Fruit fly (Drosophila melanogaster) S2 (cell line): ENCODE measurements around the gene boi.

Source experiments
- CG8478 ChIP-seq: fragments of >200 bp; optimal IDR thresholded peaks from 2 replicates; lab custom pipeline; 2018
- CTCF ChIP-seq, 2 experiments: fragments of >200 bp; optimal IDR thresholded peaks; 2 replicates each; lab custom pipeline; 2018

Gene boi

DNA sequence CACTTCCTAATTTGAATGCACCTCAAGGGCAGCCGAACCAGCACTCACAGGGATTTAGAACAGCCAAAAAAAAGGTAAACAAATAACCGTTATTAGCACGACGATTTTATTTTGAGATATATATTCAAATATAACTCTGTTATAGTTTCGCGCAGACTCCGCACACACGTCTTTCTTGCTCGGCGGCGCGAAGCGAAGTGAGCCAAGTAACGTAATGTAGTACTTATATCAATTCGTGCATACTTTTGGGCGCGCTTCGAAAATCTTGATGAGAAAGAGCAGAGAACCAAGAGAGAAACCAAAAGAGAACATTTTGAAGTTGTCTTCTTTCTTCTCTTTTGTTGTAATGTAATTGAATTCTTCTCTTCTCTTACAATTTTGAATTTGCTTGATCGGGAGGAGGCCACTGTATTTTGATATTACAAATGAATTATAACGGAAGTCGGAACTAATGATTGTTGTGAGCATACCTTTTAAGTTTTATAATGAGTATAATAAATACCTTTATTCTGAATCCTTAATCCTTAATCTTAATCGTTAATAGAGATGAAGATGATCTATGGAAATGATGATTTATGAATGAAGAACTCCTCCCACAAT lies at the start of gene boi:
Gene boi, minus strand, starts transcription at position 201 of the 600 bp plus-strand sequence.
- TF ChIP-seq CTCF (optimal IDR thresholded peaks at IDR 0.05; lab: Kevin White, UChicago) = no peak

DNA sequence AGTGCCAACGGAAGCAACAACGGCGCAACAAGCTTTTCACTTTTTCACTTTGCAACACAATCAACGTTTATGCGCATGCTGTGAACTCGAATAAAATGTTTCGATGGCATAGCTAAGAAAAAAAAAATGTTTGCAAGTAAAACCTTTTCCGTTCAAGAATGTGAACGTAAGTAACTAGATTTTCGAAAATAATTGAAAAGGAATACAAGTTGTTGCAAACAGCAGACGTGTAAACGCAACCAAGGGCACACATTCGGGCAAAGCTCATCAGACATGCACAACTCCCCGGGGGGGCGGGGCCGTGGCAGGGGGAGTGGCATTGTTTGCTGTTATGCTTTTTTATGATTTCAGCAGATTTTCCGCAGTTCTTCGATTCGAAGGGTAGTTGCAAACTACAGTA lies 48.5 kb upstream of the boi start:
- TF ChIP-seq CG8478 (lab: Kevin White, UChicago) (no peak), CTCF (optimal IDR thresholded peaks at IDR 0.05; lab: Kevin White, UChicago) (no peak)

DNA sequence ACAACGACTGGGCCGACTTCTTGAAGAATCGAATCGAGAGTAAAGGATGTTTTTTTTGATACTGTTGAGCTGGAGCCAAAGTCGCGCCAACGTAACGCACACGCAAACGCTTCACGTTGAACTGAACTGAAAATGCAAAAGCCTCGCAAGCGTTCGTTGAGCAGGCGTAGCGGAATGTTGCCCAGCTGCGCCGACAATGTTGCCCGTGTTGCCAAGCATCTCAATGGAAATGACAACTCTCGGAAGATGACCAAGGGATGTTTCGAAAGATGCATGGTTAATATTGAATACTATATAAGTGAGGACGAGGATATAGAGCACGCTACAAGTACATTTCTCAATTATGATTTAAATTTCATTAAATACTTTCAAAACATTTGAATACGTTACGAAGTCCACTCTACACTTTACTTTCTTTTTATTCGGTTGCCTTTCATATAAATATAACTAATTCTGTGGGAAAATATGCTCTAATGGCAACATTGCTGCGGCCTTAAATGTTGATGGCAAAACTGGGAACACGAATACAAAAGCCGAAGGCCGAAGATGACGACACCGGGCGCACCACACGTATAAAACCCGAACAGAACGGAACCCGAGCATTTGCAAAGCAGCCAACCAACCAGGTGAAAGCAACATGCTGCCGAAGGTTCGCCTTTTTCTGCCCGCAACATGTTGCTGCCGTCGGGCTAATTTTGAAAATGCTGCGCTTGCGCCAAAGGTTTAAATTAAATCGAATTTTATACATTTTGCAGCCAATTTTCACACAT lies 47.9 kb upstream of the boi start:
- no peak for TF ChIP-seq CG8478 (lab: Kevin White, UChicago)
- TF ChIP-seq CTCF (optimal IDR thresholded peaks at IDR 0.05; lab: Kevin White, UChicago) = no peak

DNA sequence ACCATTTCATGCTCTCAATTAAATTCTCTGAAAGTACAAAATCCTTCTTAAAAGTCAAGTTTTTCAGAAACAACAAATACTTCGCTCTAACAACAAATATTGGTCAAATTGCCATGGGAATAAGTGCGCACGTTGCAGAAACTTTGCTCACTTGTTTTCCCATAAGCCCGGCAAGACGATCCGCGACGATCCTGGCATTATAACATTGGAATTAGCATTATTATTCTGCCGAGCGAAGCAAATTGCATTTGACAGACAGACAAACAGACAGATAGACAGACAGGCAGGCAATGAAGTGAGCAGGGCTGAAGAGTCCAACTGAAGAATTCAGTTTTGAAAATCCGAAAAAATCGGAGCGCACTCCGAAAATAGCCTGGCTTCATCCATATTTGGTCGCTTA lies 46.4 kb upstream of the boi start:
- no peak for TF ChIP-seq CTCF (optimal IDR thresholded peaks at IDR 0.05; lab: Kevin White, UChicago)
- no peak for TF ChIP-seq CG8478 (lab: Kevin White, UChicago)

DNA sequence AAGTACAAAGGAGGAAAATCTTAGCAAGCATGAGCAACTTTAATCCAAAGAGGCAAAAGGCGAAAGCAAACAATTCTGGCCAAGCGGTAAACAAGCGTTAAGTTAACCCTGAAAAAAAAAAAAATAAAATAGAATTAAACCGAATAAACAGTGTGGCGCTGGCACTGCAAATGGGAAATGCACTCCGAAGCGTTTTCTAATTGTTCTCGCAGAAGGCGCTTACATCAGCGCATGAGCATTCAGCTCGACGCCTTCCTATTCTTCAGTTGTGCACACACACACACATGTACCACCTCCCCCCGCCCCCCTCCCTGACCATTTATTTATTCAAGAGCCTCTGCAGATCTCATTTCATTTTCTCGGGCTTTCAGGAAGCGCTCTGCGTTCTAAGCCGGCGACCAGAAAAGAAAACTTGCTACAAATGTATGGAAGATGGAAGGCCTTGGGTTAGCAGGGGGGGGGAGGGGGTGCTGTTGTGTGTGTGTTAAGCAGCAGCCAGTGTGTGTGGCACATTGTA lies 41.5 kb upstream of the boi start:
- TF ChIP-seq CG8478 (lab: Kevin White, UChicago) (no peak), CTCF (optimal IDR thresholded peaks at IDR 0.05; lab: Kevin White, UChicago) (no peak)

DNA sequence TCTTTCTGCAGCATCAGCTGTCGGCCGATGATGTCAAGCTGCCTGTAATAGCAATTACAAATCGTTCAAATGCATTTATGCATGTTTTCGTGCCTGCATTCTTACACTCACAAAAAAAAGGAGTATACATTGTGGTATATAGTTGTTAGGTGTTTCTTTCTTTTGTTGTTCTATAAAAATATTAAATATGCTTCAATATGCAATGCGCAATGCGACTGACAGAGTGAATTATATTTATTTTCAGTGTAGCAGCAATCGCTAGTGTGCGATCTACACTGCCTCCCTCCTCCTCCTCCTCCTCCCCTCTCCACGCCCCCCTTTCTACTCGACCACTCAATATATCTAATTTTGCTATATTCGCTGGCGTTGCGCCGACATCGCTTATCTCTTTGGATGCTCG lies 39.0 kb upstream of the boi start:
- TF ChIP-seq CG8478 (lab: Kevin White, UChicago) = no peak
- TF ChIP-seq CTCF (optimal IDR thresholded peaks at IDR 0.05; lab: Kevin White, UChicago) = no peak

DNA sequence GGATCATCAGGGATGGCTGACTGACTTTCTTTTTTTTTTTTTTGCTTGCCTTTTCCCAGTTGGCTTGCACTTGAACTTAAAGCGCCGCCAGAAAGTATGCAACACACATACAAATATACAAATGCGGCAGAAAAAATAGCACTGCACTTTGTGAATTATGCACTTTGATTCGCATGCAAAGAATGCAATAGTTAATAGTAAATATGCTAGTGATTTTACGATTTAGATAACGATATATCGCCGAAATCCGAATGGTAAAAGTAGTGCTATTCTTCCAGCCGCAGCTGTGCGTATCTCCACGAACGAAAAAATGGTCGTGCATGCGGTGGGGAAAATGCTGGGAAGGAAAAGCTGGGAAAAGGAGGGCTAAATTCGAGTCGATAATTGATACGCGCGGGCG lies 33.6 kb upstream of the boi start:
- TF ChIP-seq CG8478 (lab: Kevin White, UChicago) (no peak), CTCF (optimal IDR thresholded peaks at IDR 0.05; lab: Kevin White, UChicago) (no peak)

DNA sequence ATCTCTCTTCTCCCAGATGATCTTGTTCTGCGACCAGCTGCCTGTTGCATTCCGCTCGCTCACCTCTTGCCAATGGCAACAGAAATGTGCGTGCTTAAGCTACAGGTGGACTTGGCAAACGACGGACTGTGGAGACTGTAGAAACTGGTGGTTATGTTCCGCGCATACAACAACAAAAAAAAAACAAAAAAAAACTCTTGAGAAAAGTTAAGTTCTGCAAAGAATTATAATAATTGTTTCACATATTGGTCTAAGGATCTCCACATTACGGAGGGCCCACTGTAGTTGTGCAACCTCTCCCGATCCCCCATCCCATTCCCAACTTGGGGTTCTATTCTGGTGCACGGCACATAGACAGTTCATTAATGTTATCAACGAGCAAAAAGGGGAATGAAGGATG lies 1.3 kb downstream of the boi start:
- TF ChIP-seq CTCF (optimal IDR thresholded peaks at IDR 0.05; lab: Kevin White, UChicago) (no peak), CG8478 (lab: Kevin White, UChicago) (no peak)

DNA sequence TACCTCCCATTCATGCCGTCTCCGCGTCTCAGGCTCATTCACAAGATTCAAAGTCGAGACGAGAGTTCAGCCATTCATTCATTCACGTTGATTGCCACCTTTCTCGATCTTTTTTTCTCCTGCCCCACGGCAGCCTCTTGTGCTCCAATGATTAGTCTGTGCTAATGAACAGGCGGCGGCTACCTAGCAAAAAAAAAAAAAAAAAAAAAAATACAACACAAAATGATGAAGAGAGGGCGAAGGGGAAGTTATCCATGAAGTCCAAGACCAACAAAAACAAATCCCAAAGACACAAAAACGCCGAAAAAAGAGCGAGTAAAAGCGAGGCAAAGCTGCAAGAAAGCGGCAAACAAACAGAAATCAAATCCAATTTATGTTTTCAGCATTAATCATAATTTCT lies 2.9 kb downstream of the boi start:
- TF ChIP-seq CTCF (optimal IDR thresholded peaks at IDR 0.05; lab: Kevin White, UChicago) = no peak
- no peak for TF ChIP-seq CG8478 (lab: Kevin White, UChicago)

DNA sequence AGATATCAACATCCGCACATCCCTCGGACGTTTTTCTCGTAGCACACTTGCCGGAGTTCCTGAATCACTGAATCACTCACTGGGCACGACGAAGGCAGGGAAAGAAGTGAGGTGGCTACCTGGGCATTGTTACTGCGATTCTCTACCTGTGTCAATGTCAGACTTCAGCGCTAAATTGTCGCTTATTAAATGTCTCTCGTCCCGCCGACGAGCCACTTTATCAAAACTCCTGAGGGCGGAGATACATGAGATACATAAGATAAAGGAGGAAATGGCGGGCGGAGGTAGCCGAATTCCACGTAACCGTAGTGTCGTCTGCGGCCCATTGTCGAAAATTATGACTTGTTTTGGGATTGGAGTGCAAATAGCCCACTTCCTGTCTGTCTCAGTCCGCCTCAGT lies 4.2 kb downstream of the boi start:
- TF ChIP-seq CTCF (optimal IDR thresholded peaks at IDR 0.05; lab: Kevin White, UChicago) (no peak), CG8478 (lab: Kevin White, UChicago) (no peak)

DNA sequence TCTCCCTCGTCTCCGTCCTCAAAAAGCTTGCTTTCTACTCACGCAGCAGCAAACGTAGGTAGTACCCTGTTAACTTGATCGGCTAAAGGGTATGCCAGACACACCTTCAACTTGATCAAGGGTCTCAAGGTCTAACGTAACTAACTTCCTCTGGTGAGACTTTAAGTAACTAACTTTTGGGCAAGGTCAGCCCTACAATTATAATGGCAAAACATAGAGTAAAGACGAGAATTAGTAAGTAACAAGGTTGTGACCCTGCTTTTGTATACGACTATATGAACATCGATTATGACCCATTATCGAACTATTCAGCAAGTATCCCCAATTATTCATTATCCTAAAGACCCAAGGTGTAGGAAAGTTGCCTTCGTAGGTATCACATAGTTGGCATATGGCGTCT lies 5.7 kb downstream of the boi start:
- TF ChIP-seq CG8478 (lab: Kevin White, UChicago) = no peak
- no peak for TF ChIP-seq CTCF (optimal IDR thresholded peaks at IDR 0.05; lab: Kevin White, UChicago)

DNA sequence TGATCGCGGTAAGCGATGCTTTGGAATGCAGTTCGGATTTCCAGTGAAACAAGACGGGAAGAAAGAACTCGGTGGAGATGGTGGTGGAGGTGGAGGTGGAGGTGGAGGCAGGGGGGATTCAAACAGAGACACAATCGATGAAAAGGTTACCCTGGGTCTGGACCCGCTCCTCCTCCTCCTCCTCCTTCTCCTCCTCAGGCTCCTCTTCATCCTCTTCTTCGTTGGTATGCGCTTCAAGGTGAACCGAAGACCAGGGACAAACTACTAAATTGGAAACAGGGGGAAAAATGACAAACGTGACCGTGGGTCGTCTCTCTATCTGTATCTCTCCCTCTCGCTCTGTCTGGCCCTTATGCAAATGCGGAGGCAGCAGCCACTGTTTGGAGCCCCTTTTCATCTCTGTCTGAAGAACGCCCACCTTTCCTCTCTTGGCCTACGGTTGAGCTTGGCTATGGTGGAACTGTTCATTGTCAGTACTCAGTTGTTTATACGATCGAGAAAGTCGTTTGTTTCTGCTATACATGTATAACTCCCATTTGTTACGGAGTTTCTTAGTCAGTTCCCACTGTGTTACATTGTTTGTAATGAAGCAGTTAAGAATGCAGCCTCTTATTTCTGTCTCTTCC lies 6.8 kb downstream of the boi start:
- no peak for TF ChIP-seq CTCF (optimal IDR thresholded peaks at IDR 0.05; lab: Kevin White, UChicago)
- no peak for TF ChIP-seq CG8478 (lab: Kevin White, UChicago)

DNA sequence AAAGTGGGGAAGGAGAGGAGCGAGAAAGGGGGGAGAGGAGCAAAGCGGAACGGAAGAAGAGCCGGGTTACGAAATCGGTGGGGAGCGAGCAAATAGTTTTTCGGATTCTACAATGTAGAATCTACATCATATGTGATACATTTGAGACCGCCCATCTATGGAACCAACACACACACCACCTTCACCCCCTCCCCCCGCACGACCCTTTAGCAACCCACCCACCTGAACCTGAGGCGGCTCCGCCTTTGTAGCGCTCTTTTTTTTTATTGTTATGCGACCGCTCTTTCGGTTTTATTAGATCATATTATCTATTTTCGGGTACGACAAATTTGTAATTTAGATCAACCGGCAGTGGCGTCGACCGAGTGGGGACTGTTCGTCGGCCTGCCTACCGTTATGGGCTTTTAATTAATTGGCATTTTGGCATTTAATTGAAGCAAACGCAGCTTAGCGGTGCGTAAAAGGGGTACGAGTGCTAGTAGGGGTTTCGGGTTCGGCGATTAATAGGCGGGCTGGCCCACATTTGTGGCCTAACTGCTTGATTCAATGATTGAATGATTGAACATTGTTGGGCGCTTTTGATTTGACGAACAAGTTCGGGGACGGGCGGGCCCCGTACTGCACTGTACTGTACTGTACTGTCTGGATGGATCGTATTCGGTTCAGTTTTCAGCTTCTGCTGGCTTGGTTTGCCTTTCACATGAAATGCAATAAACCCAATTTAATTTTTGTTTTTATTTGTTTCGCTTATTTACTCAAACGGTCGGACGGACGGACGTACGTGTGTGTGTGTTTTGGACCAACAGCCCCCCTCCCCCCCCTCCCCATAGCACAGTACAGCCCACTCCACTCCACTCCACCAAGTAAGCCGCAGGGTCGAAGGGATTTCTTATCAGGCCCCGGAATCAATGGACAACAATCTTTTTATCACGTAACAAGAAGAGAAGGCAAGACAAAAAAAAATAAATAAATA lies 8.1 kb downstream of the boi start:
- TF ChIP-seq CG8478 (lab: Kevin White, UChicago) = no peak
- TF ChIP-seq CTCF (optimal IDR thresholded peaks at IDR 0.05; lab: Kevin White, UChicago) = no peak

DNA sequence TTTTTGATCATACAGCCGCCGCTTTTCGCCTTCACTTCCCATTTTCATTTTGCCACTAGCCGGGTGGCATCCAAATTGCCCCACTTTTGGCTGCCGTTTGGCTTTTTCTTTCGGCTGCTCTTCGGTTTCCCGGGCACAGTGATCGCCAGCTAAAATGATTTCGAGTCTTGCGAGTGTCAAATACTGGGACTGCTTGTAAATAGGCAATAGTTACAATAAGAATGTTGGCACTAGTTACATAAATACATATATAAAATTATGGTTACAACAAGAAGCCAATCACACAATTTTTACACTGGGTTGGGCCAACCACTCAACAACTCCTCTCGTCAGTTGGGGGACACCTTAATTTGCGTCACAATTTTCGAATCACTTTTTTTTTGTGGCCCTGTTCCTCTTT lies 10.0 kb downstream of the boi start:
- no peak for TF ChIP-seq CTCF (optimal IDR thresholded peaks at IDR 0.05; lab: Kevin White, UChicago)
- no peak for TF ChIP-seq CG8478 (lab: Kevin White, UChicago)
